Fruit fly (Drosophila melanogaster) whole organism, pupa: ENCODE measurements around the gene CG8112.

ENCODE experiments used
- CG13204 ChIP-seq: fragments of 200-800 bp; sonication (Bioruptor generic); optimal IDR thresholded peaks from 2 replicates; lab custom pipeline; 2018; ENCODE audit warnings: missing biosample characterization, mild to moderate bottlenecking, missing genetic modification characterization, moderate library complexity
- EcR ChIP-seq: fragments of 200-800 bp; sonication (Bioruptor generic); optimal IDR thresholded peaks from 3 replicates; lab custom pipeline; 2019; ENCODE audit warnings: missing biosample characterization, missing genetic modification characterization, mild to moderate bottlenecking, moderate library complexity, missing genetic modification reagents
- Snoo ChIP-seq: fragments of 200-800 bp; sonication (Bioruptor generic); optimal IDR thresholded peaks from 3 replicates; lab custom pipeline; 2017; ENCODE audit warnings: missing biosample characterization, mild to moderate bottlenecking, missing genetic modification characterization, inconsistent platforms
- rn ChIP-seq: fragments of 200-800 bp; sonication (Bioruptor generic); IDR thresholded peaks from 2 replicates; pipeline ENCODE4 v1.3.6; 2022; ENCODE audit warnings: missing biosample characterization, missing genetic modification characterization

DNA sequence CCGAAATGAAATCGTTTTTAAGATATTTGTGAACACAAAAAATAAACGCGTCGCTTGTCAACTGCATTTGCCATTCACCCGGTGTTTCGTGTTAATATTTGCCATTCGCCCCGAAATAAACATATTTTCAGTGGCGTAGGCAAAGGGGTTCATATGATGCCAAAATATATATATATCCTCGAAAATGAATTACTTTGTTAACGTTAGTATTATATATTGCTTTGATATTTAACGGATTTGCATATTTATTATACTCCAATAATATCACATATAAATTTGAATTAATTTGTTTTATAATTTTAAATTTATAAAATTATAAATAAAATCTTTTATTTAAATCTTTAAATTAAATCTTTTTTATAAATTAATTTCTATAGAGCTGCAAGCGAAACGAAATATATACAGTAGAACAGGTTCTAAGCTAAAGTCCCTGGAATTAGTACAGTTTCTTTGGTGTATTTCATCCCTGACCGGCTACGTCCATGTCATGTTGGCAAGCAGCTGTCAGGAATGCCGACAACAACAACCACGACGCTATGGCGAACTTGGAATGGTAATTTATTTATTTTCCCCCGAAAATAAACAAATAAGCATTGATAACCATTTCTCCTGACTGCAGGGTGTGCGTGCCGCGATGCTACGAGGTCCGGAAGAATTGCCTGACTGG, 19.0 kb downstream of the CG8112 start, which contains the start of the genes M1BP and CG8202:
- no peak for TF ChIP-seq EcR (GFP tag; lab: Kevin White, UChicago)
- TF ChIP-seq rn = no peak
- TF ChIP-seq Snoo = peak; percentile 88
- TF ChIP-seq CG13204 (GFP tag; lab: Kevin White, UChicago) = no peak
